Worm (Caenorhabditis elegans): ENCODE results near the gene gon-14.

DNA sequence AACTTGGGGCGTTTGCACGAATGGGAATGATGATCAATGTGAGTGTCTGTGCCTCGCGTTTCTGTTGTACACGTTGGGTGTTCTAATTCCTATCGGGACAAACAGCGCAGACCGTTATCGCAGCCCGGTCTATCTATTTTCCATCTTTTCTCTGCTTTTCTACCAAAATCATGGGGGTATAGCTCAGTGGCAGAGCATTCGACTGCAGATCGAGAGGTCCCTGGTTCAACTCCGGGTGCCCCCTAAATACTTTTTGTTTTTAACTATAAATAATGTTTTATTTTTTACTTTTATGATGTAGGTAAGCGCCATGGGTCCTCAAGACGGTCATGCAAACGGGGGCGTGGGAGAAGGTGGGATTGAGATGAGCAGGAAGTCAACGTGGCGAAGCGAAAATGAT, 51.4 kb downstream of the gon-14 start:
- TF ChIP-seq tra-4 (tag; optimal IDR thresholded peaks at IDR 0.05), result no peak
- no peak for TF ChIP-seq hnd-1 (tag; optimal IDR thresholded peaks at IDR 0.05)
- TF ChIP-seq aly-1 (tag; optimal IDR thresholded peaks at IDR 0.05), result no peak
- TF ChIP-seq ama-1 (optimal IDR thresholded peaks at IDR 0.05), result no peak
- no peak for TF ChIP-seq ceh-36 (tag; optimal IDR thresholded peaks at IDR 0.05)
- no peak; the same call in 1 of the 2 replicates for TF ChIP-seq flt-1 (GFP tag; IDR thresholded peaks at IDR 0.05)
- no peak for TF ChIP-seq sea-1 (GFP tag; conservative IDR thresholded peaks at IDR 0.05)
- TF ChIP-seq pes-1 (GFP tag; IDR thresholded peaks at IDR 0.05), result no peak; the same call in 1 of the 2 replicates
- TF ChIP-seq scrt-1 (GFP tag; IDR thresholded peaks at IDR 0.05), result no peak
- TF ChIP-seq ets-7 (tag; optimal IDR thresholded peaks at IDR 0.05), result no peak

Data from whole organism, early embryonic.